Fruit fly (Drosophila melanogaster): ENCODE measurements around the gene mthl6.

dm6 chr3L:7440633-7441032 is 45.1 kb upstream of the mthl6 start, which contains the start of gene sphinx2:
- TF ChIP-seq Myc (optimal IDR thresholded peaks at IDR 0.05), result no peak
- no peak for TF ChIP-seq ttk (optimal IDR thresholded peaks at IDR 0.05)
- no peak for TF ChIP-seq Sin3A (optimal IDR thresholded peaks at IDR 0.05)
- TF ChIP-seq h (optimal IDR thresholded peaks at IDR 0.05), result no peak
- no peak for TF ChIP-seq insv (optimal IDR thresholded peaks at IDR 0.05)
